Worm (Caenorhabditis elegans) whole organism, L3 larva: ENCODE data around the gene C34C6.10.

ENCODE experiments used
- ZK546.5 ChIP-seq: sonication (generic microtip); optimal IDR thresholded peaks from 2 replicates; lab custom pipeline; 2017; ENCODE audit warnings: missing biosample characterization, missing genetic modification characterization
- ama-1 ChIP-seq: fragments of 150-350 bp; optimal IDR thresholded peaks from 2 replicates; lab custom pipeline; 2018
- ceh-28 ChIP-seq: fragments of 150-350 bp; optimal IDR thresholded peaks from 2 replicates; lab custom pipeline; 2014; ENCODE audit warnings: missing biosample characterization, missing genetic modification reagents, missing genetic modification characterization
- ceh-82 ChIP-seq: fragments of 150-350 bp; optimal IDR thresholded peaks from 2 replicates; lab custom pipeline; 2014; ENCODE audit warnings: missing biosample characterization, missing genetic modification characterization
- daf-12 ChIP-seq: fragments of 150-350 bp; optimal IDR thresholded peaks from 2 replicates; lab custom pipeline; 2014; ENCODE audit warnings: missing biosample characterization, missing genetic modification reagents, missing genetic modification characterization
- egl-27 ChIP-seq: sonication (generic microtip); optimal IDR thresholded peaks from 4 replicates; lab custom pipeline; 2017; ENCODE audit warnings: missing biosample characterization, missing genetic modification reagents, missing genetic modification characterization
- egl-5 ChIP-seq: fragments of 150-350 bp; optimal IDR thresholded peaks from 2 replicates; lab custom pipeline; 2017; ENCODE audit warnings: missing biosample characterization, missing genetic modification reagents, missing genetic modification characterization, inconsistent platforms
- elt-2 ChIP-seq: sonication (generic microtip); optimal IDR thresholded peaks from 2 replicates; lab custom pipeline; 2016; ENCODE audit warnings: missing genetic modification reagents, mild to moderate bottlenecking, missing genetic modification characterization, missing compliant biosample characterization
- elt-3 ChIP-seq, 3 experiments: fragments of 150-350 bp in 1 of 3; sonication (generic microtip) in 2 of 3; optimal IDR thresholded peaks; 2 replicates in 2 of 3; 4 replicates in 1 of 3; lab custom pipeline; 2014 to 2017; ENCODE audit warnings: missing biosample characterization in 3 of 3, missing genetic modification characterization in 3 of 3
- fkh-10 ChIP-seq: sonication (generic microtip); optimal IDR thresholded peaks from 2 replicates; lab custom pipeline; 2017; ENCODE audit warnings: missing biosample characterization, missing genetic modification reagents, missing genetic modification characterization
- fkh-2 ChIP-seq: fragments of 150-350 bp; optimal IDR thresholded peaks from 2 replicates; lab custom pipeline; 2014; ENCODE audit warnings: missing biosample characterization, missing genetic modification reagents, missing genetic modification characterization
- fos-1 ChIP-seq: fragments of 150-350 bp; optimal IDR thresholded peaks from 2 replicates; lab custom pipeline; 2014; ENCODE audit warnings: missing biosample characterization, missing genetic modification characterization
- hmg-11 ChIP-seq: sonication (generic microtip); optimal IDR thresholded peaks from 2 replicates; lab custom pipeline; 2016; ENCODE audit warnings: missing genetic modification characterization, missing compliant biosample characterization
- jun-1 ChIP-seq: fragments of 150-350 bp; optimal IDR thresholded peaks from 2 replicates; lab custom pipeline; 2014; ENCODE audit warnings: missing biosample characterization, missing genetic modification reagents, missing genetic modification characterization
- lin-39 ChIP-seq: fragments of 150-350 bp; optimal IDR thresholded peaks from 2 replicates; lab custom pipeline; 2018; ENCODE audit warnings: missing biosample characterization, missing genetic modification reagents, missing genetic modification characterization
- lsy-12 ChIP-seq: sonication (generic microtip); optimal IDR thresholded peaks from 2 replicates; lab custom pipeline; 2016; ENCODE audit warnings: mild to moderate bottlenecking, missing genetic modification characterization, missing compliant biosample characterization
- mml-1 ChIP-seq: fragments of 150-350 bp; sonication (generic microtip); optimal IDR thresholded peaks from 3 replicates; lab custom pipeline; 2014; ENCODE audit warnings: missing biosample characterization, missing genetic modification characterization
- nhr-12 ChIP-seq: fragments of 150-350 bp; optimal IDR thresholded peaks from 2 replicates; lab custom pipeline; 2014; ENCODE audit warnings: missing biosample characterization, missing genetic modification characterization
- nhr-25 ChIP-seq: sonication (generic microtip); optimal IDR thresholded peaks from 2 replicates; lab custom pipeline; 2017; ENCODE audit warnings: missing biosample characterization, missing genetic modification characterization
- nhr-28 ChIP-seq: fragments of 150-350 bp; optimal IDR thresholded peaks from 2 replicates; lab custom pipeline; 2014; ENCODE audit warnings: missing biosample characterization, missing genetic modification characterization
- nhr-43 ChIP-seq: sonication (generic microtip); optimal IDR thresholded peaks from 2 replicates; lab custom pipeline; 2016; ENCODE audit warnings: mild to moderate bottlenecking, missing genetic modification characterization, missing compliant biosample characterization; ENCODE audit not compliant: poor library complexity, severe bottlenecking
- nhr-67 ChIP-seq: fragments of 150-350 bp; optimal IDR thresholded peaks from 2 replicates; lab custom pipeline; 2014; ENCODE audit warnings: missing biosample characterization, missing genetic modification characterization
- nhr-76 ChIP-seq: fragments of 150-350 bp; sonication (generic microtip); optimal IDR thresholded peaks from 5 replicates; lab custom pipeline; 2014; ENCODE audit warnings: missing biosample characterization, missing genetic modification characterization
- nhr-77 ChIP-seq: fragments of 150-350 bp; optimal IDR thresholded peaks from 2 replicates; lab custom pipeline; 2014; ENCODE audit warnings: missing biosample characterization, missing genetic modification characterization
- pha-4 ChIP-seq: fragments of 150-350 bp; optimal IDR thresholded peaks from 2 replicates; lab custom pipeline; 2014; ENCODE audit warnings: missing biosample characterization, missing genetic modification reagents, missing genetic modification characterization
- pqm-1 ChIP-seq: fragments of 150-350 bp; optimal IDR thresholded peaks from 2 replicates; lab custom pipeline; 2017; ENCODE audit warnings: missing biosample characterization, missing genetic modification characterization, inconsistent platforms
- sea-2 ChIP-seq: fragments of 150-350 bp; sonication (generic microtip); optimal IDR thresholded peaks from 4 replicates; lab custom pipeline; 2014; ENCODE audit warnings: missing biosample characterization, missing genetic modification reagents, missing genetic modification characterization
- snpc-4 ChIP-seq: fragments of 150-350 bp; optimal IDR thresholded peaks from 2 replicates; lab custom pipeline; 2014; ENCODE audit warnings: missing biosample characterization, missing genetic modification characterization
- tbx-2 ChIP-seq: sonication (generic microtip); optimal IDR thresholded peaks from 2 replicates; lab custom pipeline; 2016; ENCODE audit warnings: mild to moderate bottlenecking, missing genetic modification characterization, missing compliant biosample characterization
- ztf-4 ChIP-seq: fragments of 150-350 bp; optimal IDR thresholded peaks from 2 replicates; lab custom pipeline; 2014; ENCODE audit warnings: missing biosample characterization, missing genetic modification characterization

The C34C6.10 gene

ce11 chrII:8650644-8651159, 45.0 kb downstream of the C34C6.10 start, which contains the start of gene pyr-1:
pyr-1 (plus strand) TSS chrII:8651109.
- TF ChIP-seq elt-2 (tag; lab: Kevin White, UChicago) (peak; percentile 9), hmg-11 (tag; lab: Kevin White, UChicago) (no peak), lsy-12 (no peak), sea-2 (GFP tag; lab: Kevin White, UChicago) (no peak), egl-5 (tag; lab: Kevin White, UChicago) (peak; percentile 58), fkh-10 (no peak), mml-1 (tag; lab: Kevin White, UChicago) (no peak), ZK546.5 (tag; lab: Kevin White, UChicago) (no peak), fkh-2 (tag; lab: Kevin White, UChicago) (no peak), pha-4 (peak; percentile 91), pqm-1 (tag; lab: Kevin White, UChicago) (no peak), nhr-67 (tag; lab: Kevin White, UChicago) (no peak), nhr-43 (tag; lab: Kevin White, UChicago) (no peak), ceh-82 (tag; lab: Kevin White, UChicago) (no peak), ama-1 (no peak), nhr-25 (no peak), ceh-28 (tag; lab: Kevin White, UChicago) (no peak), lin-39 (tag; lab: Kevin White, UChicago) (no peak)

- TF ChIP-seq elt-3 (tag; optimal IDR thresholded peaks at IDR 0.05; lab: Kevin White, UChicago) (no peak), lin-39 (tag; lab: Kevin White, UChicago) (no peak), ama-1 (no peak), sea-2 (GFP tag; lab: Kevin White, UChicago) (no peak), nhr-76 (tag; lab: Kevin White, UChicago) (no peak), fkh-10 (no peak), elt-2 (tag; lab: Kevin White, UChicago) (no peak), tbx-2 (tag; lab: Kevin White, UChicago) (no peak), ztf-4 (tag; lab: Kevin White, UChicago) (no peak), snpc-4 (no peak), lsy-12 (no peak), nhr-12 (tag; lab: Kevin White, UChicago) (no peak), fkh-2 (tag; lab: Kevin White, UChicago) (no peak), nhr-43 (tag; lab: Kevin White, UChicago) (no peak), nhr-28 (no peak), nhr-77 (tag; lab: Kevin White, UChicago) (no peak), pqm-1 (tag; lab: Kevin White, UChicago) (no peak), jun-1 (tag; lab: Kevin White, UChicago) (no peak), egl-5 (tag; lab: Kevin White, UChicago) (no peak)
Observed at ce11 chrII:8648843-8649242, 46.8 kb downstream of the C34C6.10 start.

- TF ChIP-seq daf-12, result no peak
- no peak for TF ChIP-seq fos-1 (tag; lab: Kevin White, UChicago)
- no peak for TF ChIP-seq mml-1 (tag; lab: Kevin White, UChicago)
- no peak for TF ChIP-seq nhr-28
- no peak for TF ChIP-seq ama-1
- no peak for TF ChIP-seq egl-27 (tag; lab: Kevin White, UChicago)
Observed at ce11 chrII:8646437-8646836, 49.2 kb downstream of the C34C6.10 start.
